Worm (Caenorhabditis elegans): ENCODE results near the gene Y43F4A.1.
A peak's percentile ranks its signal among the peaks of the same experiment; 100 is the strongest.

- TF ChIP-seq hlh-30 (tag; optimal IDR thresholded peaks at IDR 0.05; ENCODE audit: insufficient read depth) (peak; percentile 51), unc-55 (GFP tag; optimal IDR thresholded peaks at IDR 0.05) (no peak), eyg-1 (tag; optimal IDR thresholded peaks at IDR 0.05) (no peak), ttx-3 (tag; optimal IDR thresholded peaks at IDR 0.05) (no peak), nhr-11 (tag; optimal IDR thresholded peaks at IDR 0.05) (no peak)
These were observed 1.5 kb downstream of the Y43F4A.1 start for ce11 chrIII:13224395-13224794.
